Fruit fly (Drosophila melanogaster) whole organism, embryonic: ENCODE measurements around the gene peng.
A peak's percentile ranks its signal among the peaks of the same experiment; 100 is the strongest.

ENCODE experiments used
- CG10147 ChIP-seq: fragments of 200-800 bp; sonication (Bioruptor generic); optimal IDR thresholded peaks from 2 replicates; lab custom pipeline; 2019; ENCODE audit warnings: missing biosample characterization, mild to moderate bottlenecking, missing genetic modification characterization, moderate library complexity
- CG1024 ChIP-seq: fragments of 200-800 bp; sonication (Bioruptor generic); IDR thresholded peaks from 2 replicates; pipeline ENCODE4 v1.3.6; 2022; ENCODE audit warnings: missing biosample characterization, missing genetic modification characterization
- CG10654 ChIP-seq: fragments of 200-800 bp; sonication (Bioruptor generic); optimal IDR thresholded peaks from 2 replicates; lab custom pipeline; 2016; ENCODE audit warnings: missing biosample characterization, missing genetic modification characterization
- CG11247 ChIP-seq: fragments of 200-800 bp; sonication (Bioruptor generic); IDR thresholded peaks from 2 replicates; pipeline ENCODE4 v1.3.6; 2022; ENCODE audit warnings: missing biosample characterization, missing genetic modification characterization
- CG12236 ChIP-seq: fragments of 200-800 bp; sonication (Bioruptor generic); optimal IDR thresholded peaks from 2 replicates; lab custom pipeline; 2016; ENCODE audit warnings: missing biosample characterization, missing genetic modification characterization
- CG13424 ChIP-seq: fragments of 200-800 bp; sonication (Bioruptor generic); optimal IDR thresholded peaks from 2 replicates; lab custom pipeline; 2019; ENCODE audit warnings: missing biosample characterization, mild to moderate bottlenecking, missing genetic modification characterization, moderate library complexity
- CG14710 ChIP-seq: fragments of 200-800 bp; sonication (Bioruptor generic); optimal IDR thresholded peaks from 3 replicates; lab custom pipeline; 2019; ENCODE audit warnings: missing biosample characterization, mild to moderate bottlenecking, missing genetic modification characterization, moderate library complexity
- CG1529 ChIP-seq: fragments of 200-800 bp; sonication (Bioruptor generic); optimal IDR thresholded peaks from 3 replicates; lab custom pipeline; 2018; ENCODE audit warnings: missing biosample characterization, missing genetic modification characterization
- CG15696 ChIP-seq: fragments of 200-800 bp; sonication (Bioruptor generic); optimal IDR thresholded peaks from 2 replicates; lab custom pipeline; 2019; ENCODE audit warnings: missing biosample characterization, mild to moderate bottlenecking, missing genetic modification characterization, moderate library complexity
- CG16863 ChIP-seq: fragments of 200-800 bp; sonication (Bioruptor generic); optimal IDR thresholded peaks from 3 replicates; lab custom pipeline; 2016; ENCODE audit warnings: missing biosample characterization, missing genetic modification characterization
- CG17568 ChIP-seq: fragments of 200-800 bp; sonication (Bioruptor generic); optimal IDR thresholded peaks from 2 replicates; lab custom pipeline; 2018; ENCODE audit warnings: missing biosample characterization, mild to moderate bottlenecking, missing genetic modification characterization, moderate library complexity
- CG2889 ChIP-seq: fragments of 200-800 bp; sonication (Bioruptor generic); IDR thresholded peaks from 3 replicates; pipeline ENCODE4 v1.3.6; 2022; ENCODE audit warnings: missing biosample characterization, missing genetic modification characterization
- CG3163 ChIP-seq: fragments of 200-800 bp; sonication (Bioruptor generic); optimal IDR thresholded peaks from 3 replicates; lab custom pipeline; 2016; ENCODE audit warnings: missing biosample characterization, missing genetic modification characterization
- CG3995 ChIP-seq: fragments of 200-800 bp; sonication (Bioruptor generic); optimal IDR thresholded peaks from 3 replicates; lab custom pipeline; 2016; ENCODE audit warnings: missing biosample characterization, missing genetic modification characterization
- CG5245 ChIP-seq: fragments of 200-800 bp; sonication (Bioruptor generic); optimal IDR thresholded peaks from 3 replicates; lab custom pipeline; 2016; ENCODE audit warnings: missing biosample characterization, missing genetic modification characterization
- CG8281 ChIP-seq: fragments of 200-800 bp; sonication (Bioruptor generic); optimal IDR thresholded peaks from 2 replicates; lab custom pipeline; 2018; ENCODE audit warnings: missing biosample characterization, mild to moderate bottlenecking, missing genetic modification characterization, moderate library complexity
- CG8765 ChIP-seq: fragments of 200-800 bp; sonication (Bioruptor generic); IDR thresholded peaks from 2 replicates; pipeline ENCODE4 v1.3.6; 2022; ENCODE audit warnings: missing biosample characterization, missing genetic modification characterization
- CG9797 ChIP-seq: fragments of 200-800 bp; sonication (Bioruptor generic); optimal IDR thresholded peaks from 3 replicates; lab custom pipeline; 2018; ENCODE audit warnings: missing biosample characterization, mild to moderate bottlenecking, missing genetic modification characterization
- CG9876 ChIP-seq: fragments of 200-800 bp; sonication (Bioruptor generic); optimal IDR thresholded peaks from 2 replicates; lab custom pipeline; 2016; ENCODE audit warnings: missing biosample characterization, missing genetic modification characterization
- Dfd ChIP-seq, 2 experiments: fragments of >200 bp; optimal IDR thresholded peaks; 2 replicates each; lab custom pipeline; 2017; ENCODE audit warnings: missing biosample characterization in 2 of 2, missing genetic modification characterization in 2 of 2
- Doc2 ChIP-seq: fragments of 200-800 bp; sonication (Bioruptor generic); IDR thresholded peaks from 2 replicates; pipeline ENCODE4 v1.3.6; 2022; ENCODE audit warnings: missing biosample characterization, missing genetic modification characterization
- Dref ChIP-seq: fragments of 200-800 bp; sonication (Bioruptor generic); IDR thresholded peaks from 2 replicates; pipeline ENCODE4 v1.3.6; 2022; ENCODE audit warnings: missing biosample characterization, missing genetic modification characterization
- Fer1 ChIP-seq: fragments of 200-800 bp; sonication (Bioruptor generic); optimal IDR thresholded peaks from 2 replicates; lab custom pipeline; 2017; ENCODE audit warnings: missing biosample characterization, mild to moderate bottlenecking, missing genetic modification characterization
- Fer3 ChIP-seq: fragments of 200-800 bp; sonication (Bioruptor generic); optimal IDR thresholded peaks from 2 replicates; lab custom pipeline; 2018; ENCODE audit warnings: missing biosample characterization, mild to moderate bottlenecking, missing genetic modification characterization, moderate library complexity
- HLH3B ChIP-seq: fragments of 200-800 bp; sonication (Bioruptor generic); IDR thresholded peaks from 2 replicates; pipeline ENCODE4 v1.3.6; 2022; ENCODE audit warnings: missing biosample characterization, missing genetic modification characterization
- Hand ChIP-seq: fragments of 200-800 bp; sonication (Bioruptor generic); optimal IDR thresholded peaks from 2 replicates; lab custom pipeline; 2017; ENCODE audit warnings: mild to moderate bottlenecking, missing biosample characterization, missing genetic modification reagents, missing genetic modification characterization
- Hsf ChIP-seq: fragments of 200-800 bp; sonication (Bioruptor generic); optimal IDR thresholded peaks from 3 replicates; lab custom pipeline; 2016; ENCODE audit warnings: missing biosample characterization, missing genetic modification characterization
- Kr ChIP-seq: fragments of 200-800 bp; sonication (Bioruptor generic); optimal IDR thresholded peaks from 2 replicates; lab custom pipeline; 2017; ENCODE audit warnings: missing biosample characterization, mild to moderate bottlenecking, missing genetic modification characterization
- MBD-R2 ChIP-seq: fragments of 200-800 bp; sonication (Bioruptor generic); IDR thresholded peaks from 2 replicates; pipeline ENCODE4 v1.3.6; 2022; ENCODE audit warnings: missing biosample characterization, missing genetic modification characterization
- Med ChIP-seq: fragments of 200-800 bp; sonication (Bioruptor generic); peaks from one replicate; lab custom pipeline; 2016; ENCODE audit warnings: missing biosample characterization, missing genetic modification characterization, mild to moderate bottlenecking, inconsistent platforms, moderate library complexity
- Mrtf ChIP-seq: fragments of 200-800 bp; sonication (Bioruptor generic); IDR thresholded peaks from 3 replicates; pipeline ENCODE4 v1.3.6; 2022; ENCODE audit warnings: missing biosample characterization, missing genetic modification characterization
- Oli ChIP-seq: fragments of 200-800 bp; sonication (Bioruptor generic); optimal IDR thresholded peaks from 2 replicates; lab custom pipeline; 2018; ENCODE audit warnings: missing biosample characterization, mild to moderate bottlenecking, missing genetic modification characterization, moderate library complexity
- PHDP ChIP-seq: fragments of 200-800 bp; sonication (Bioruptor generic); optimal IDR thresholded peaks from 3 replicates; lab custom pipeline; 2018; ENCODE audit warnings: missing biosample characterization, mild to moderate bottlenecking, missing genetic modification characterization, moderate library complexity
- Rx ChIP-seq: fragments of 200-800 bp; sonication (Bioruptor generic); IDR thresholded peaks from 2 replicates; pipeline ENCODE4 v1.3.6; 2022; ENCODE audit warnings: missing biosample characterization, missing genetic modification characterization
- Six4 ChIP-seq: fragments of 200-800 bp; sonication (Bioruptor generic); optimal IDR thresholded peaks from 2 replicates; lab custom pipeline; 2016; ENCODE audit warnings: missing biosample characterization, missing genetic modification characterization
- bab2 ChIP-seq: fragments of 200-800 bp; sonication (Bioruptor generic); optimal IDR thresholded peaks from 2 replicates; lab custom pipeline; 2016; ENCODE audit warnings: missing biosample characterization, missing genetic modification characterization
- ci ChIP-seq: fragments of 200-800 bp; sonication (Bioruptor generic); IDR thresholded peaks from 3 replicates; pipeline ENCODE4 v1.3.6; 2022; ENCODE audit warnings: missing biosample characterization, missing genetic modification characterization
- dan ChIP-seq: fragments of 200-800 bp; sonication (Bioruptor generic); IDR thresholded peaks from 2 replicates; pipeline ENCODE4 v1.3.6; 2022; ENCODE audit warnings: missing biosample characterization, missing genetic modification characterization
- disco-r ChIP-seq: fragments of 200-800 bp; sonication (Bioruptor generic); optimal IDR thresholded peaks from 2 replicates; lab custom pipeline; 2016; ENCODE audit warnings: missing biosample characterization, missing genetic modification characterization
- dpn ChIP-seq, 2 experiments: fragments of 200-800 bp; sonication (Bioruptor generic); optimal IDR thresholded peaks; 3 replicates each; lab custom pipeline; 2016; ENCODE audit warnings: missing biosample characterization in 2 of 2, missing genetic modification characterization in 2 of 2
- fu2 ChIP-seq: fragments of 200-800 bp; sonication (Bioruptor generic); optimal IDR thresholded peaks from 2 replicates; lab custom pipeline; 2016; ENCODE audit warnings: missing biosample characterization, missing genetic modification characterization
- kah ChIP-seq: fragments of 200-800 bp; sonication (Bioruptor generic); optimal IDR thresholded peaks from 2 replicates; lab custom pipeline; 2018; ENCODE audit warnings: missing biosample characterization, mild to moderate bottlenecking, missing genetic modification characterization
- maf-S ChIP-seq: fragments of 200-800 bp; sonication (Bioruptor generic); optimal IDR thresholded peaks from 2 replicates; lab custom pipeline; 2016; ENCODE audit warnings: missing biosample characterization, missing genetic modification characterization
- nmo ChIP-seq: fragments of 200-800 bp; sonication (Bioruptor generic); optimal IDR thresholded peaks from 2 replicates; lab custom pipeline; 2018; ENCODE audit warnings: missing biosample characterization, mild to moderate bottlenecking, missing genetic modification characterization, moderate library complexity
- oc ChIP-seq: fragments of 200-800 bp; sonication (Bioruptor generic); optimal IDR thresholded peaks from 2 replicates; lab custom pipeline; 2018; ENCODE audit warnings: missing biosample characterization, mild to moderate bottlenecking, missing genetic modification characterization, moderate library complexity
- run ChIP-seq: fragments of 200-800 bp; sonication (Bioruptor generic); optimal IDR thresholded peaks from 3 replicates; lab custom pipeline; 2018; ENCODE audit warnings: missing biosample characterization, mild to moderate bottlenecking, missing genetic modification characterization
- sc ChIP-seq, 3 experiments: fragments of >200 bp in 2 of 3; fragments of 200-800 bp in 1 of 3; sonication (Bioruptor generic) in 1 of 3; optimal IDR thresholded peaks; 2 replicates in 2 of 3; 3 replicates in 1 of 3; lab custom pipeline; 2017; ENCODE audit warnings: mild to moderate bottlenecking in 1 of 3, missing biosample characterization in 1 of 3, missing genetic modification characterization in 1 of 3, missing genetic modification reagents in 1 of 3
- sd ChIP-seq: fragments of 200-800 bp; sonication (Bioruptor generic); optimal IDR thresholded peaks from 3 replicates; lab custom pipeline; 2018; ENCODE audit warnings: missing biosample characterization, mild to moderate bottlenecking, missing genetic modification characterization, moderate library complexity
- tgo ChIP-seq: fragments of 200-800 bp; sonication (Bioruptor generic); IDR thresholded peaks from 3 replicates; pipeline ENCODE4 v1.3.6; 2022; ENCODE audit warnings: missing biosample characterization, missing genetic modification characterization
- z ChIP-seq: fragments of 200-800 bp; sonication (Bioruptor generic); IDR thresholded peaks from 3 replicates; pipeline ENCODE4 v1.3.6; 2022; ENCODE audit warnings: missing biosample characterization, missing genetic modification characterization

Gene peng

dm6 chrX:21349800-21350309 is at the start of gene peng, which contains the start of gene sol (continued):
- TF ChIP-seq Hsf (GFP tag; lab: Kevin White, UChicago), result peak; percentile 88
- no peak for TF ChIP-seq Dfd (GFP tag; optimal IDR thresholded peaks at IDR 0.05; lab: Kevin White, UChicago)
- peak; percentile 71 for TF ChIP-seq CG9797 (GFP tag; lab: Kevin White, UChicago)
- TF ChIP-seq CG8765 (GFP tag; lab: Robert Waterston, UW), result no peak; the same call in 1 of the 2 replicates
- TF ChIP-seq CG13424 (tag; lab: Kevin White, UChicago), result peak; percentile 74
- TF ChIP-seq Six4 (GFP tag; lab: Kevin White, UChicago), result peak; percentile 72
- TF ChIP-seq fu2 (GFP tag; lab: Kevin White, UChicago), result peak; percentile 65
- TF ChIP-seq Oli (tag; lab: Kevin White, UChicago), result peak; percentile 63
- TF ChIP-seq CG3163 (GFP tag; lab: Kevin White, UChicago), result peak; percentile 45
- TF ChIP-seq z (GFP tag; lab: Robert Waterston, UW), result no peak
- TF ChIP-seq ci, result peak; percentile 51; the same call in 1 of the 3 replicates
- no peak for TF ChIP-seq Kr
- TF ChIP-seq CG3995 (GFP tag; lab: Kevin White, UChicago), result peak; percentile 6
- peak; percentile 22; the same call in 1 of the 2 replicates for TF ChIP-seq Rx (GFP tag; lab: Robert Waterston, UW)
- peak; percentile 64; the same call in 1 of the 2 replicates for TF ChIP-seq CG11247 (GFP tag; lab: Robert Waterston, UW)
- peak; percentile 66 for TF ChIP-seq Fer3
- TF ChIP-seq Hand (GFP tag; lab: Kevin White, UChicago), result peak; percentile 52
- peak; percentile 52; the same call in 1 of the 3 replicates for TF ChIP-seq Mrtf (GFP tag; lab: Robert Waterston, UW)
- peak; percentile 38 for TF ChIP-seq CG8281
- TF ChIP-seq PHDP, result peak; percentile 66
- no peak for TF ChIP-seq oc
- TF ChIP-seq Med (GFP tag; lab: Kevin White, UChicago), result peak; percentile 92
- peak; percentile 61 for TF ChIP-seq CG10654
- no peak for TF ChIP-seq sc (optimal IDR thresholded peaks at IDR 0.05; lab: Kevin White, UChicago)
- no peak for TF ChIP-seq sc (GFP tag; optimal IDR thresholded peaks at IDR 0.05; lab: Kevin White, UChicago)
- TF ChIP-seq CG17568 (GFP tag; lab: Kevin White, UChicago), result no peak
- TF ChIP-seq dpn (GFP tag; optimal IDR thresholded peaks at IDR 0.05; lab: Kevin White, UChicago), result peak; percentile 69 to 81
- peak; percentile 33 for TF ChIP-seq disco-r (GFP tag; lab: Kevin White, UChicago)
- TF ChIP-seq CG14710, result peak; percentile 80
- TF ChIP-seq CG1024, result no peak
- peak; percentile 18 for TF ChIP-seq CG1529 (GFP tag; lab: Kevin White, UChicago)
- TF ChIP-seq Doc2 (GFP tag; lab: Robert Waterston, UW), result no peak
- TF ChIP-seq kah (GFP tag; lab: Kevin White, UChicago), result no peak
- peak; percentile 73 for TF ChIP-seq tgo (GFP tag; lab: Robert Waterston, UW)
- peak; percentile 72 for TF ChIP-seq CG10147 (GFP tag; lab: Kevin White, UChicago)
- TF ChIP-seq run (tag; lab: Kevin White, UChicago), result no peak
- TF ChIP-seq dan (GFP tag; lab: Robert Waterston, UW), result no peak
- peak; percentile 60 for TF ChIP-seq CG5245 (GFP tag; lab: Kevin White, UChicago)
- peak; percentile 19 for TF ChIP-seq CG12236 (GFP tag; lab: Kevin White, UChicago)
- TF ChIP-seq CG15696 (tag; lab: Kevin White, UChicago), result peak; percentile 60
- TF ChIP-seq CG9876, result peak; percentile 45
- peak; percentile 85 for TF ChIP-seq nmo (GFP tag; lab: Kevin White, UChicago)
- TF ChIP-seq CG16863 (GFP tag; lab: Kevin White, UChicago), result no peak
- peak; percentile 31 for TF ChIP-seq Dref (GFP tag; lab: Robert Waterston, UW)
- peak; percentile 65; the same call in 1 of the 3 replicates for TF ChIP-seq CG2889
- peak; percentile 72 for TF ChIP-seq Fer1
- TF ChIP-seq maf-S (GFP tag; lab: Kevin White, UChicago), result peak; percentile 51
- TF ChIP-seq MBD-R2 (GFP tag; lab: Robert Waterston, UW), result no peak; the same call in 1 of the 2 replicates
- peak; percentile 27; the same call in 1 of the 2 replicates for TF ChIP-seq HLH3B (GFP tag; lab: Robert Waterston, UW)
- no peak for TF ChIP-seq sd (tag; lab: Kevin White, UChicago)
- TF ChIP-seq bab2 (GFP tag; lab: Kevin White, UChicago), result peak; percentile 78
